Fruit fly (Drosophila melanogaster): ENCODE measurements around the gene MAGE.

Gene MAGE

DNA sequence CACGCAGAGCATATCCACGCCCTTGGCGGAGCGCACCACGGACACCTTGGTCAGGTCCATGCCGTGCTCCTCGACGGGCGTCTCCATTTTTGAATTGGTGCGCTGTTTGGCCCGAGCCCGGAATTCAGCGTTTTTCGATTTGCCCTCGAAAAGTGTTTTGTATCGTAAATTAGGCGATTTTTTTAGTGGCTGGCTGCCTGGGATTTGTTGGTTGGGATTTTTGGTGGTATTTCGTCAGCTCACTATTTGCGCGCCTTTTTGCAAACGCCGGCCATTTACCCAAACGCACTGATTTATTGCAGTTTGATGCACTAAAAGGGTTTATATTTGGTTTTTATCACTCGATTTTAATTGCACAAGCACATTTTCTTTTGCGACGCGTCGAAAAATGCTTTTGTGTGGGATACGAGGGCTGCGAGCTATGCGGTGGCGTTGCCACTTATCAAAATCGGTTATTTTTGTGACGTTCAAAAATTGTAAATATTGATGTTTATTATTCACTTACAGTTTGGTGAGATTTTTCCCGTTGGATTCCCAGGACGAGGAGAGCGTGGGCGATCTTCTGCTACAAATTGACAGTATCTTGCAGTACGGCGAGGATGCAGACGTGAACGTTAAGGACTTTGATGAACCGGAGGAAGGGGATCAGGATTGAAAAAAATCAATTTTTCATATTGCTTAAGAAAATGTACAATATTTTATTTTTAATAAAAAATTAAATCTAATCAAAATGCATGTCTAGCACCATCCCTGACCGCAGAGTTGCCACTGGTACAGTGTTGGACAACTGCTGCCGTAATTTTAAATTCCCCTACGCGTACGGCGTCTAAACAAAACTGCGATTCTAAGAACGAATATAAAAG lies 4.2 kb downstream of the MAGE start, which contains the start of the genes gfzf and Sas-4 (continued):
- TF ChIP-seq Gug (GFP tag; IDR thresholded peaks at IDR 0.05) (peak; percentile 68), Eip78C (GFP tag) (peak; percentile 80), CG32006 (GFP tag; optimal IDR thresholded peaks at IDR 0.05) (peak; percentile 77), Sox15 (GFP tag; optimal IDR thresholded peaks at IDR 0.05) (peak; percentile 79), CG8319 (GFP tag; optimal IDR thresholded peaks at IDR 0.05) (no peak), Hr39 (GFP tag; optimal IDR thresholded peaks at IDR 0.05) (peak; percentile 76), CG15336 (GFP tag; IDR thresholded peaks at IDR 0.05) (0 out of 2 replicates have a peak, but pooled peaks have one; percentile 25), Blimp-1 (GFP tag; optimal IDR thresholded peaks at IDR 0.05) (peak; percentile 14), Met (GFP tag; optimal IDR thresholded peaks at IDR 0.05) (no peak), eg (GFP tag; IDR thresholded peaks at IDR 0.05) (peak; percentile 71; the same call in 2 of the 3 replicates), CG8119 (GFP tag; IDR thresholded peaks at IDR 0.05) (peak; percentile 54; the same call in 1 of the 3 replicates), esn (GFP tag; optimal IDR thresholded peaks at IDR 0.05) (peak; percentile 73), Ets96B (tag; optimal IDR thresholded peaks at IDR 0.05) (peak; percentile 21), CG8632 (GFP tag; optimal IDR thresholded peaks at IDR 0.05) (peak; percentile 59)

- TF ChIP-seq Ets21C (GFP tag; optimal IDR thresholded peaks at IDR 0.05) (peak; percentile 55), CG8119 (GFP tag; IDR thresholded peaks at IDR 0.05) (no peak), Eip78C (GFP tag) (peak; percentile 76), fd85E (GFP tag; optimal IDR thresholded peaks at IDR 0.05) (no peak), esn (GFP tag; optimal IDR thresholded peaks at IDR 0.05) (peak; percentile 82), OdsH (GFP tag; optimal IDR thresholded peaks at IDR 0.05) (peak; percentile 71), ss (GFP tag; optimal IDR thresholded peaks at IDR 0.05) (no peak), CG16779 (tag; optimal IDR thresholded peaks at IDR 0.05) (no peak), CG3032 (tag; optimal IDR thresholded peaks at IDR 0.05) (peak; percentile 36), eg (GFP tag; IDR thresholded peaks at IDR 0.05) (no peak; the same call in 2 of the 3 replicates), CG10631 (GFP tag; optimal IDR thresholded peaks at IDR 0.05) (peak; percentile 75), CG9139 (GFP tag; optimal IDR thresholded peaks at IDR 0.05) (no peak), pdm3 (GFP tag; optimal IDR thresholded peaks at IDR 0.05) (peak; percentile 75), dsx (GFP tag; optimal IDR thresholded peaks at IDR 0.05; ENCODE audit: poor library complexity, severe bottlenecking) (no peak), CG6854 (GFP tag; optimal IDR thresholded peaks at IDR 0.05) (no peak), dac (GFP tag; optimal IDR thresholded peaks at IDR 0.05) (peak; percentile 45), Hr4 (GFP tag; optimal IDR thresholded peaks at IDR 0.05) (peak; percentile 74), Blimp-1 (GFP tag; optimal IDR thresholded peaks at IDR 0.05) (no peak), fkh (GFP tag; optimal IDR thresholded peaks at IDR 0.05) (no peak), CG11902 (GFP tag; optimal IDR thresholded peaks at IDR 0.05) (peak; percentile 43), CG34406 (GFP tag; optimal IDR thresholded peaks at IDR 0.05) (no peak), spab (GFP tag; optimal IDR thresholded peaks at IDR 0.05) (no peak), Eip75B (GFP tag; optimal IDR thresholded peaks at IDR 0.05) (no peak), CG6792 (GFP tag; optimal IDR thresholded peaks at IDR 0.05) (peak; percentile 56), cyc (GFP tag; optimal IDR thresholded peaks at IDR 0.05) (peak; percentile 80), CG31627 (GFP tag; optimal IDR thresholded peaks at IDR 0.05) (peak; percentile 82), salr (GFP tag; optimal IDR thresholded peaks at IDR 0.05) (peak in 1 of 2 experiments; percentile 31), CG10669 (GFP tag; optimal IDR thresholded peaks at IDR 0.05) (no peak), topi (GFP tag; optimal IDR thresholded peaks at IDR 0.05) (peak; percentile 69), fd59A (GFP tag; optimal IDR thresholded peaks at IDR 0.05) (no peak), CG8319 (GFP tag; optimal IDR thresholded peaks at IDR 0.05) (no peak), svp (GFP tag) (no peak), Smox (GFP tag; optimal IDR thresholded peaks at IDR 0.05) (no peak), CG4318 (GFP tag; optimal IDR thresholded peaks at IDR 0.05) (no peak), acj6 (GFP tag; optimal IDR thresholded peaks at IDR 0.05) (peak; percentile 69), Ets96B (tag; optimal IDR thresholded peaks at IDR 0.05) (no peak), net (GFP tag; optimal IDR thresholded peaks at IDR 0.05) (no peak), vri (GFP tag; optimal IDR thresholded peaks at IDR 0.05) (no peak), Gug (GFP tag; IDR thresholded peaks at IDR 0.05) (no peak), achi (GFP tag; optimal IDR thresholded peaks at IDR 0.05) (peak; percentile 61)
Measured at dm6 chr3R:7144245-7144904, 10.6 kb downstream of the MAGE start, which contains the start of the genes CG14610 and CG2656. TSS of gene CG14610 (minus strand) at chr3R:7144295. TSS of gene CG2656 (plus strand) at chr3R:7144724.
